Fruit fly (Drosophila melanogaster) whole organism, wandering third instar larva: ENCODE results near the gene CG13247.

Source experiments
- Abd-B ChIP-seq: fragments of >200 bp; optimal IDR thresholded peaks from 2 replicates; lab custom pipeline; 2017; ENCODE audit warnings: missing biosample characterization, missing genetic modification characterization
- OdsH ChIP-seq: fragments of 200-800 bp; sonication (Bioruptor generic); optimal IDR thresholded peaks from 2 replicates; lab custom pipeline; 2016; ENCODE audit warnings: missing biosample characterization, mild to moderate bottlenecking, missing genetic modification characterization
- Sp1 ChIP-seq: fragments of 200-800 bp; sonication (Bioruptor generic); optimal IDR thresholded peaks from 3 replicates; lab custom pipeline; 2019; ENCODE audit warnings: missing biosample characterization, mild to moderate bottlenecking, missing genetic modification characterization, moderate library complexity
- h ChIP-seq: fragments of 200-800 bp; sonication (Bioruptor generic); optimal IDR thresholded peaks from 3 replicates; lab custom pipeline; 2016; ENCODE audit warnings: missing biosample characterization, mild to moderate bottlenecking, missing genetic modification characterization
- psq ChIP-seq: fragments of 200-800 bp; sonication (Bioruptor generic); optimal IDR thresholded peaks from 3 replicates; lab custom pipeline; 2017; ENCODE audit warnings: missing biosample characterization, mild to moderate bottlenecking, missing genetic modification characterization, moderate library complexity
- usp ChIP-seq: fragments of >200 bp; optimal IDR thresholded peaks from 2 replicates; lab custom pipeline; 2017; ENCODE audit warnings: missing biosample characterization, missing genetic modification characterization

DNA sequence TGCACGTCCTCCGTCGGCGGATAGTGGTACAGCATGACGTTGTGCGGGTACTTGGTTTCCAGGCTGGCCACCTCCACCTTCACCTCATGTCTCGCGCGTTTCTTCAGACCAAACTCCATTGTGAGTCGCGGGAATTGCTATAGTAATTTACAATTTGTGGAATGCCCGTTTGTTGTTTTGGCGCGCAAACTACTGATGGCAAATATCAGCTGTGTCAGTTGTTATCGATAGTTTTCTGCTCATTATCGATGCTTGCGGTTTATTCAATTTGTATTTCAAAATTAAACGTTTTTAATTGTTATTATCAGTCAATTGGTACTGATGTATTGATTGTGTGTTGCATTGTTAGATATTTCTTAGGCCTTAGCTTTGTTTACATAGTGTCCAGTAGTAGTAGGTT is 8.7 kb upstream of the CG13247 start, which contains the start of gene Prim2:
- TF ChIP-seq OdsH (GFP tag; lab: Kevin White, UChicago) (no peak), usp (GFP tag; lab: Kevin White, UChicago) (no peak), psq (GFP tag; lab: Kevin White, UChicago) (no peak), Sp1 (GFP tag; lab: Kevin White, UChicago) (no peak), h (GFP tag; lab: Kevin White, UChicago) (no peak), Abd-B (GFP tag; lab: Kevin White, UChicago) (no peak)
